Worm (Caenorhabditis elegans) whole organism, L3 larva: Measurements from ENCODE around the gene D2063.1.

Source experiments
- ama-1 ChIP-seq: fragments of 150-350 bp; optimal IDR thresholded peaks from 2 replicates; lab custom pipeline; 2018
- ceh-82 ChIP-seq: fragments of 150-350 bp; optimal IDR thresholded peaks from 2 replicates; lab custom pipeline; 2014; ENCODE audit warnings: missing biosample characterization, missing genetic modification characterization
- elt-1 ChIP-seq: fragments of 150-350 bp; optimal IDR thresholded peaks from 2 replicates; lab custom pipeline; 2014; ENCODE audit warnings: missing biosample characterization, missing genetic modification characterization
- elt-3 ChIP-seq, 3 experiments: fragments of 150-350 bp in 1 of 3; sonication (generic microtip) in 2 of 3; optimal IDR thresholded peaks; 2 replicates in 2 of 3; 4 replicates in 1 of 3; lab custom pipeline; 2014 to 2017; ENCODE audit warnings: missing biosample characterization in 3 of 3, missing genetic modification characterization in 3 of 3
- nhr-12 ChIP-seq: fragments of 150-350 bp; optimal IDR thresholded peaks from 2 replicates; lab custom pipeline; 2014; ENCODE audit warnings: missing biosample characterization, missing genetic modification characterization
- nhr-77 ChIP-seq: fragments of 150-350 bp; optimal IDR thresholded peaks from 2 replicates; lab custom pipeline; 2014; ENCODE audit warnings: missing biosample characterization, missing genetic modification characterization
- pqm-1 ChIP-seq: fragments of 150-350 bp; optimal IDR thresholded peaks from 2 replicates; lab custom pipeline; 2017; ENCODE audit warnings: missing biosample characterization, missing genetic modification characterization, inconsistent platforms
- sea-2 ChIP-seq: fragments of 150-350 bp; sonication (generic microtip); optimal IDR thresholded peaks from 4 replicates; lab custom pipeline; 2014; ENCODE audit warnings: missing biosample characterization, missing genetic modification reagents, missing genetic modification characterization
- unc-62 ChIP-seq: fragments of 150-350 bp; sonication (generic microtip); optimal IDR thresholded peaks from 4 replicates; lab custom pipeline; 2014; ENCODE audit warnings: missing biosample characterization, missing genetic modification reagents, missing genetic modification characterization

ce11 chrV:4364517-4364916, 37.6 kb downstream of the D2063.1 start, which contains the start of gene grl-13:
- no peak for TF ChIP-seq unc-62 (GFP tag; lab: Kevin White, UChicago)
- no peak for TF ChIP-seq ama-1
- no peak for TF ChIP-seq nhr-77
- TF ChIP-seq nhr-12 = no peak
- TF ChIP-seq elt-3 (tag; optimal IDR thresholded peaks at IDR 0.05; lab: Kevin White, UChicago) = no peak
- TF ChIP-seq ceh-82 = no peak
- TF ChIP-seq pqm-1 (tag; lab: Kevin White, UChicago) = no peak
- no peak for TF ChIP-seq sea-2 (GFP tag; lab: Kevin White, UChicago)
- no peak for TF ChIP-seq elt-1 (tag; lab: Kevin White, UChicago)
